Worm (Caenorhabditis elegans) whole organism, late embryonic: ENCODE data around the gene ZK287.9.

Source experiments
- F13H6.1 ChIP-seq: sonication (generic microtip); optimal IDR thresholded peaks from 2 replicates; lab custom pipeline; 2016; ENCODE audit warnings: missing genetic modification characterization, missing compliant biosample characterization
- ama-1 ChIP-seq: fragments of 150-350 bp; optimal IDR thresholded peaks from 2 replicates; lab custom pipeline; 2014
- elt-2 ChIP-seq: sonication (generic microtip); optimal IDR thresholded peaks from 2 replicates; lab custom pipeline; 2016; ENCODE audit warnings: missing genetic modification reagents, missing genetic modification characterization, missing compliant biosample characterization
- ets-4 ChIP-seq: sonication (generic microtip); optimal IDR thresholded peaks from 2 replicates; lab custom pipeline; 2016; ENCODE audit warnings: missing genetic modification characterization, missing compliant biosample characterization
- fkh-6 ChIP-seq: sonication (generic microtip); optimal IDR thresholded peaks from 2 replicates; lab custom pipeline; 2016; ENCODE audit warnings: missing genetic modification characterization, missing compliant biosample characterization
- gmeb-2 ChIP-seq: sonication (generic microtip); optimal IDR thresholded peaks from 2 replicates; lab custom pipeline; 2016; ENCODE audit warnings: missing genetic modification characterization, inconsistent platforms, missing compliant biosample characterization
- nfya-1 ChIP-seq: sonication (generic microtip); optimal IDR thresholded peaks from 2 replicates; lab custom pipeline; 2017; ENCODE audit warnings: missing genetic modification characterization, mild to moderate bottlenecking, missing compliant biosample characterization, antibody characterized with exemption, moderate library complexity
- pag-3 ChIP-seq: sonication (generic microtip); optimal IDR thresholded peaks from 2 replicates; lab custom pipeline; 2016; ENCODE audit warnings: missing compliant biosample characterization, missing genetic modification characterization, borderline replicate concordance
- pqm-1 ChIP-seq: sonication (generic microtip); optimal IDR thresholded peaks from 2 replicates; lab custom pipeline; 2016; ENCODE audit warnings: missing genetic modification characterization, missing compliant biosample characterization
- sdc-2 ChIP-seq: sonication (generic microtip); optimal IDR thresholded peaks from 2 replicates; lab custom pipeline; 2016; ENCODE audit warnings: missing genotype, missing genetic modification characterization, missing compliant biosample characterization

DNA sequence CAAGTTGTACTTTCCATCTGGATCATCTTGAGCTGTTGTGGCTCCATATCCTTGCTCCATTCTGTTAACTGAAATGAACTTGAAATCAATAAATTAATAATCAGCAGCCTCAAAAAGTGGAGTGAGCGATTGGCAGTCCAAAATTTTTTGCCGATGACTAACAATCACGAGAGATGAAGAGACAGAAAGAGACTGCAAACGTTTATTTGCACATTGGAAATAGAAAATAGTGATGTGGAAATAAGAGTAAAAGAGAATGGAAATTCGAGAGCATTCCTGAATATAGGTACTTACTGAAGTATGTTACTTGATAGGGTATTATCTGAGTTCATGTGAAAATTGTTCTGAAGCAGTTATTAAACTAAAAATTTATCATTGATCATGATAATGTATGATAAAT, 30.6 kb downstream of the ZK287.9 start, which contains the start of gene tag-120:
- TF ChIP-seq fkh-6 (no peak), elt-2 (tag; lab: Kevin White, UChicago) (no peak), pag-3 (tag; lab: Kevin White, UChicago) (no peak), ets-4 (tag; lab: Kevin White, UChicago) (no peak), nfya-1 (tag; lab: Kevin White, UChicago) (no peak), ama-1 (lab: Kevin White, UChicago) (no peak), sdc-2 (tag; lab: Kevin White, UChicago) (no peak), pqm-1 (no peak), F13H6.1 (tag; lab: Kevin White, UChicago) (no peak), gmeb-2 (no peak)
